Worm (Caenorhabditis elegans): ENCODE results near the gene cest-34.

The cest-34 gene

DNA sequence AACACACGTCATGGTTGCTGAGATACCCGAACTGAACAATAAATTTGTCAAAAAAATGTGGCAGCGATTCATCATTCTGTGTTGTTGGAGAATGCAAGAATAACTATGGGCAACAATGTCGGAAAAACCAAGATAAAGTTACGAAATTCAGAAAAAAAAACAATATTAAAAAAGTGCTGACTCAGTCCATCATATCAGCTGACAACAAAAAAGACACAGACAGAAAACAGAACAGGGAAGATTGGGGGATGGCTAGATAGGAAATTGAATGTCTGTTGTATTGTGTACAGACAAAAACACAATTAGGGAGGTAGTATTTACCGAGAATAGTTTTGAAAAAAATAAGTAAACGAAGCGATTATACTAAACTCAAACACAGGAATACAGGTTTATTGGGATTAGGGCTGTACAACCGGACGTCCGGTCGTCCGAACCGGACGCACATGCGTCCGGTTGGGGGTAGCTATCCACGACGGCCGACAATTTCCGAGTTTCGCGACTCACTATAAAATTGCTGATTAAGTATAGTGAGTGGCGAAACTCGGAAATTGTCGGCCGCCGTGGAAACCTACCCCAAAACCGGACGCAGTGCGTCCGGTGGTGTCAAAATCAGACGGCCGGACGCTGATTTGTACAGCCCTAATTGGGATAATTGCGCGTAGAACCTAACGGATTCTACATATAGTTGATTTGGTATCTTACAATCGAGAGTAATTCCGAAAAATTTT lies 18.9 kb upstream of the cest-34 start (continued):
- no peak for TF ChIP-seq ceh-58 (GFP tag; IDR thresholded peaks at IDR 0.05)
- no peak for TF ChIP-seq ceh-27 (GFP tag; optimal IDR thresholded peaks at IDR 0.05)

DNA sequence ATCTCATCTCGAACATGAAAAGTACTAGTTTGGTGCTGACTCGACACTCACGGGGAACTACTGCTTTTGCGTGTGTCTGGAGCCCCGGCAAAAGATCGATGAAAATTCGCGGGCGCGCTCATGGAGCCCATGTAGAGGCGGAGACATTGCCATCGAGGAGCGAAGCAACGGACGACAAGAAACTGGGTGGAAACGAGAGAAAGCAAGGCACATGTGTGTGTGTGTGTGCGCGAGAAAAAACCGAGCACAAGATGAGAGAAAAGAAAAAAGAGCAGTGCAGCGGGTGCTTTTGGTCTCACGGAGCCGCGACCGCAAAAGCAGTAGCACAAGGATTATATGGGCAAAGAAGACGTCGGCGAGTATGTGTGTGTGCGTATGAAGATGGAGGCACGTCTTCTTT lies 17.8 kb upstream of the cest-34 start:
- TF ChIP-seq ztf-3 (GFP tag; optimal IDR thresholded peaks at IDR 0.05), result no peak
- TF ChIP-seq madf-3 (GFP tag; IDR thresholded peaks at IDR 0.05), result no peak
- no peak for TF ChIP-seq attf-6 (GFP tag; IDR thresholded peaks at IDR 0.05)
- TF ChIP-seq ztf-6 (GFP tag; IDR thresholded peaks at IDR 0.05), result no peak
- 0 out of 2 replicates have a peak, but pooled peaks have one; percentile 12 for TF ChIP-seq egrh-3 (GFP tag; IDR thresholded peaks at IDR 0.05)
- TF ChIP-seq nfyb-1 (GFP tag; IDR thresholded peaks at IDR 0.05), result no peak
- no peak for TF ChIP-seq aptf-2 (GFP tag; conservative IDR thresholded peaks at IDR 0.05)
- no peak for TF ChIP-seq D2030.7 (GFP tag; IDR thresholded peaks at IDR 0.05)
- no peak for TF ChIP-seq pha-4 (tag; optimal IDR thresholded peaks at IDR 0.05)
- no peak for TF ChIP-seq cebp-2 (GFP tag; IDR thresholded peaks at IDR 0.05)
- TF ChIP-seq hlh-12 (tag; optimal IDR thresholded peaks at IDR 0.05), result no peak
- TF ChIP-seq gei-17 (GFP tag; optimal IDR thresholded peaks at IDR 0.05), result no peak
- no peak for TF ChIP-seq rcor-1 (GFP tag; IDR thresholded peaks at IDR 0.05)
- TF ChIP-seq efl-1 (GFP tag; optimal IDR thresholded peaks at IDR 0.05), result no peak
- peak; percentile 32 for TF ChIP-seq chd-7 (tag; optimal IDR thresholded peaks at IDR 0.05)
- no peak for TF ChIP-seq ztf-26 (tag; optimal IDR thresholded peaks at IDR 0.05)
- peak; percentile 29; the same call in 1 of the 2 replicates for TF ChIP-seq mcd-1 (GFP tag; IDR thresholded peaks at IDR 0.05)
- no peak for TF ChIP-seq ZK185.1 (tag; optimal IDR thresholded peaks at IDR 0.05; ENCODE audit: poor library complexity, severe bottlenecking)
- TF ChIP-seq bed-2 (GFP tag; IDR thresholded peaks at IDR 0.05), result no peak
- TF ChIP-seq ztf-28 (GFP tag; IDR thresholded peaks at IDR 0.05), result no peak
- TF ChIP-seq akir-1 (GFP tag; optimal IDR thresholded peaks at IDR 0.05), result no peak
- TF ChIP-seq Y53F4B.3 (GFP tag; IDR thresholded peaks at IDR 0.05), result no peak
- no peak for TF ChIP-seq Y56A3A.18 (GFP tag; IDR thresholded peaks at IDR 0.05)
- no peak for TF ChIP-seq cebp-1 (GFP tag; IDR thresholded peaks at IDR 0.05)
- peak; percentile 64 for TF ChIP-seq cebp-1 (tag; optimal IDR thresholded peaks at IDR 0.05)
- TF ChIP-seq Y53G8AR.9 (GFP tag; conservative IDR thresholded peaks at IDR 0.05), result no peak
- TF ChIP-seq ztf-25 (GFP tag; IDR thresholded peaks at IDR 0.05), result no peak
- no peak for TF ChIP-seq hlh-26 (GFP tag; conservative IDR thresholded peaks at IDR 0.05)
- TF ChIP-seq Y95B8A.8 (GFP tag; IDR thresholded peaks at IDR 0.05), result no peak
- no peak for TF ChIP-seq repo-1 (tag; optimal IDR thresholded peaks at IDR 0.05)
- no peak for TF ChIP-seq C17E4.6 (GFP tag; IDR thresholded peaks at IDR 0.05)
- TF ChIP-seq lsl-1 (GFP tag; optimal IDR thresholded peaks at IDR 0.05), result no peak
- TF ChIP-seq ztf-18 (tag; optimal IDR thresholded peaks at IDR 0.05), result no peak
- no peak for TF ChIP-seq ekl-4 (GFP tag; IDR thresholded peaks at IDR 0.05)
- no peak for TF ChIP-seq T07F8.4 (tag; optimal IDR thresholded peaks at IDR 0.05)
- TF ChIP-seq K12H6.12 (tag; optimal IDR thresholded peaks at IDR 0.05), result peak; percentile 46
- TF ChIP-seq lir-1 (GFP tag; conservative IDR thresholded peaks at IDR 0.05), result no peak
- TF ChIP-seq F39B2.1 (GFP tag; IDR thresholded peaks at IDR 0.05), result no peak
- no peak for TF ChIP-seq let-526 (GFP tag; IDR thresholded peaks at IDR 0.05)
- TF ChIP-seq dpl-1 (GFP tag; optimal IDR thresholded peaks at IDR 0.05), result no peak
- TF ChIP-seq sdz-38 (tag; optimal IDR thresholded peaks at IDR 0.05), result no peak
- peak; percentile 91 for TF ChIP-seq zfh-2 (GFP tag; conservative IDR thresholded peaks at IDR 0.05)
- no peak for TF ChIP-seq nhr-27 (tag; optimal IDR thresholded peaks at IDR 0.05)
- no peak for TF ChIP-seq him-1 (tag; optimal IDR thresholded peaks at IDR 0.05)
- TF ChIP-seq tlf-1 (GFP tag; optimal IDR thresholded peaks at IDR 0.05), result no peak
- no peak for TF ChIP-seq B0035.1 (tag; optimal IDR thresholded peaks at IDR 0.05)
